Fruit fly (Drosophila melanogaster): ENCODE measurements around the gene CG7384.

- TF ChIP-seq sv (GFP tag; optimal IDR thresholded peaks at IDR 0.05) (no peak), Mio (GFP tag; optimal IDR thresholded peaks at IDR 0.05) (no peak), woc (GFP tag; optimal IDR thresholded peaks at IDR 0.05) (no peak)
Measured at dm6 chr2L:10499608-10500007, 10.6 kb downstream of the CG7384 start.

Data from whole organism, wandering third instar larva.